Fruit fly (Drosophila melanogaster): ENCODE data around the gene Rcd-1r.

Gene Rcd-1r

DNA sequence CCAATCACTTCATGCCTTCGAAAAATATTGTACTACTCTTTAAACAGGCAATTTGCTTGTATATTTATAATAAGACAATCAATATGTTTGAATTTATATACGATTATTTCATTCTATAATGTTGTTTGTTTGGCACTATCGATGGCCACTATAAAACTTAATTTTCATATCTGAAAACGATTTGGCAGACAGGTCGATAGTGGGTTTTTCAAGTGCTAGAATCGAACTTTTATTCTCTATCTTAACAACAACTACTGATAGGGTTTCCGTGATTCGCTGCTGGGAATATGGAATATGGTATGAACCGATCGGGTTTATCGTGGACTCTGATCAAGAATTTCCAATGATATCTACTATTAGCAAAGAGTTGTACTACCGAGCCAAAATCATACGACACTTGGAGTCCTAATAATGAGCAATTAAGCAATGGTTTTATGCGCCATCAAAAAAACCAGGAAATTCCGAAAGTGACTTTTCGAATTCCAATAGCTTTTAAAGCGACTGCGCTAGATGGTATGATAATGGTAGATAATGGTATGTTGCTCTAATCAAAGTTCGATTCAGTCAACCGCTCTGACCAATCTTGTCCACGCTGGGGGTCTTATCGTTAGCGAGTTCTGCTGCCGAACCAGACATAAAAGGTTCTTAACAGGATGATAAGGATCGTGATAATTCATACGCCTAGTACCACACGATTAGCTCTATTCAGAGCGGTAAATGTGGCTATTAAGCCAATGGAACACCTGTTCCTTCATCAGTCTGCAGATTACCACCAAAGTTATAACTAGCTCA, 20.0 kb downstream of the Rcd-1r start, which contains the start of gene CG17906:
TSS of gene CG17906 (plus strand) at position 742 of the 792 bp plus-strand sequence.
- no peak for TF ChIP-seq psq (GFP tag; optimal IDR thresholded peaks at IDR 0.05)
- TF ChIP-seq foxo (GFP tag; optimal IDR thresholded peaks at IDR 0.05), result no peak
- TF ChIP-seq h (GFP tag; optimal IDR thresholded peaks at IDR 0.05), result no peak
- TF ChIP-seq sage (GFP tag; optimal IDR thresholded peaks at IDR 0.05), result no peak
- TF ChIP-seq CG32264 (GFP tag; optimal IDR thresholded peaks at IDR 0.05), result no peak

DNA sequence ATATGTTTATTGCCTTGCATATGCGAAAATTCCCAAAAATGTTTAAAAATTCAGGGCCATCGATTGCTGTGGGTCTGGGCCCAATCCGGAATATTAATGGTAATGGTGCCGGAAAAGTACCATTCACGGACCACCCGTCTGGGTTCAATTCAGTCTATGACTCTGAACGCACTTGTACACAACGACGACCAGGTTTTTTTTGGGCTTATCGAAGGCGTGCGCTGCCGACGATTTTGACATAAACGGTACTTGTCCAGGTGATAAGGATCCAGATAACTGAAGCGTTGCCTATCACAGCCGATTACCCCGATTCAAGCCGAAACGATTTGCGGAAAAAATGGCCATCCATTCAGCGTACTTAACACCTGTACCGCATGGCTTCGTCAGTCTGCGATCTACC, 22.3 kb downstream of the Rcd-1r start, which contains the start of gene CG9555:
TSS of gene CG9555 (plus strand) at position 153 of the 400 bp plus-strand sequence.
- TF ChIP-seq lola (GFP tag; optimal IDR thresholded peaks at IDR 0.05), result no peak
- no peak for TF ChIP-seq Rel (GFP tag; optimal IDR thresholded peaks at IDR 0.05)
- peak; percentile 86 for TF ChIP-seq Rel (tag; optimal IDR thresholded peaks at IDR 0.05)
- TF ChIP-seq Hr83 (GFP tag; optimal IDR thresholded peaks at IDR 0.05; ENCODE audit: poor library complexity, severe bottlenecking), result no peak
- peak; percentile 92 for TF ChIP-seq h (GFP tag; optimal IDR thresholded peaks at IDR 0.05)

- peak; percentile 8 for TF ChIP-seq rgr (GFP tag; optimal IDR thresholded peaks at IDR 0.05)
- TF ChIP-seq Hr78 (GFP tag; optimal IDR thresholded peaks at IDR 0.05), result no peak
- no peak for TF ChIP-seq lola (GFP tag; optimal IDR thresholded peaks at IDR 0.05)
- peak in 1 of 2 experiments; percentile 68 for TF ChIP-seq dl (GFP tag; optimal IDR thresholded peaks at IDR 0.05; ENCODE audit: insufficient read depth in 1 of 2, partially characterized antibody in 2 of 2)
- TF ChIP-seq HLH106 (tag; optimal IDR thresholded peaks at IDR 0.05), result peak; percentile 1
- peak; percentile 56 for TF ChIP-seq CrebA (GFP tag; optimal IDR thresholded peaks at IDR 0.05; ENCODE audit: borderline replicate concordance)
- peak; percentile 55 for TF ChIP-seq jim (GFP tag; optimal IDR thresholded peaks at IDR 0.05)
- TF ChIP-seq CG32264 (GFP tag; optimal IDR thresholded peaks at IDR 0.05), result no peak
- TF ChIP-seq dsf (GFP tag; optimal IDR thresholded peaks at IDR 0.05; ENCODE audit: borderline replicate concordance), result no peak
- TF ChIP-seq Sp1 (GFP tag; optimal IDR thresholded peaks at IDR 0.05), result peak; percentile 32
- TF ChIP-seq Rel (GFP tag; optimal IDR thresholded peaks at IDR 0.05), result no peak
- peak; percentile 88 for TF ChIP-seq Rel (tag; optimal IDR thresholded peaks at IDR 0.05)
- no peak for TF ChIP-seq GATAd (GFP tag; optimal IDR thresholded peaks at IDR 0.05)
- TF ChIP-seq Vsx2 (GFP tag; optimal IDR thresholded peaks at IDR 0.05; ENCODE audit: partially characterized antibody), result peak; percentile 25
- TF ChIP-seq fru (GFP tag; optimal IDR thresholded peaks at IDR 0.05), result peak; percentile 26
- peak; percentile 63 for TF ChIP-seq h (GFP tag; optimal IDR thresholded peaks at IDR 0.05)
- TF ChIP-seq Dif (GFP tag; optimal IDR thresholded peaks at IDR 0.05; ENCODE audit: partially characterized antibody), result peak; percentile 67
- TF ChIP-seq sv (GFP tag; optimal IDR thresholded peaks at IDR 0.05), result no peak
- TF ChIP-seq Hnf4 (GFP tag; optimal IDR thresholded peaks at IDR 0.05), result peak; percentile 44
Measured at dm6 chr2L:8989037-8989591, 24.8 kb downstream of the Rcd-1r start, which contains the start of gene rost. TSS of gene rost (minus strand) at chr2L:8989539.

DNA sequence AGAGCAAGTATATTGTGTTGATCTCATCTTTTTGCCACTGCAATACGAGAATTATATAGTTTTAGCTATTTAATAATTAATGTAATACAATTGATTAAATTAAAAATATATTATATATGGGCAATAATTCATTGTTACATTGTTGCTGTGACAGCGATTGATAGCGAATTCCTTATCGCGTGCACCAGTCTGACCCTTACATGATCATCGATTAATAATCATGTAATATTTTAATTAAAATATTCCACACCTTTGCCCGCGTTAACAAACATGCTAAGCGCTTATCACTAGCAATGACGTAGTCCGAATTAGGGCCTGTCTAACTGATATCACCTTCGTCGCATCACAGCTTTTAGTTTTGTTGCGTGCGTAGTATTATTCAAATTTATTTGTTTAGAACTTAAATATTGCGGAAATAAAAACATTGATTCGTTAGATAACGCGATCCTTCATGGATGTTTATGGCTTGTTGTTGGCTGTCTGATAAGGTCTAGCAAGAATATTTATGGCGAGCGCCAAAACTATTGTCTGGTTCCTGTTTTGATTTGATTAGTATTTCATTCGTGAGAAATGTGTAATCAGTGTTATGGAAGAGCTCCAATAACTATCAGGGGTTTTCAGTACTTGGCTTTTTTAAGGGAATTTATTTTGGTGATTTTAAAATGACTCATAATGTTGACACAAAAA, 26.5 kb downstream of the Rcd-1r start:
- TF ChIP-seq Mio (GFP tag; optimal IDR thresholded peaks at IDR 0.05), result no peak
- no peak for TF ChIP-seq rgr (GFP tag; optimal IDR thresholded peaks at IDR 0.05)

DNA sequence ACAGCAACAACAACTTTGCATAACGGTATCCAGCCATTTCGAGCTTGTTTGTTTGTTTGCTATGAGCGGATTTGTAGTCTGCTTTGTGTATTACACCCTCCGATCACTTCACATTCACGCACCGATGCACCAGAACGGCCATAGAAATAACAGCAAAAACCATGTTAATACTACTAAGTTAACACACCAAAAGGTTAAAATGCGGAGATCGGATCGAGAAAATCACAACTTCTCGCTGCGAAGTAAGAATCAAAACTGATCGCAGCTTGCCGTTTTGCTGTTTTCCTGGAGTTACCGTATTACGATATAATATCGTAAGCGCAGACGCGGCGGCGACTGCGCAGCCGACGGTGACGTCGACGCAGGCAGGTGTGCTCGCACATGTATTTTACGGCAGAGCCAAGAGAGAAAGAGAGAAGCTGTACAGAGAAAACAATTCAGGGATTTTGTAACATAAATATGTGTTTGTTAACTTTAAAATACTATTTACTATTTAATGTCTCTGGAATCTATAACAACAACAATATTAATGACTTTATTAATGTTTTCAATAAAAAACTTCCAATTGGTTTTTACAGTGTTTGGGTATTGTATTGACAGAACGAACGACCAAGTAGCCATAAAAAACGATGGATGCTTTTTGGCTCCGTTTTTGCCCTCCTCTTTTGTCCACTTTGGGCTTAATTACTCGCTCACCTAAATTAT, 29.1 kb downstream of the Rcd-1r start, which contains the start of gene CG13101:
TSS of gene CG13101 (minus strand) at position 259 of the 705 bp plus-strand sequence.
- TF ChIP-seq h (GFP tag; optimal IDR thresholded peaks at IDR 0.05) (peak; percentile 99), Hr83 (GFP tag; optimal IDR thresholded peaks at IDR 0.05; ENCODE audit: poor library complexity, severe bottlenecking) (no peak), lola (GFP tag; optimal IDR thresholded peaks at IDR 0.05) (no peak), fru (GFP tag; optimal IDR thresholded peaks at IDR 0.05) (peak; percentile 93), rgr (GFP tag; optimal IDR thresholded peaks at IDR 0.05) (peak; percentile 98), N (GFP tag; optimal IDR thresholded peaks at IDR 0.05) (no peak), Dfd (GFP tag; optimal IDR thresholded peaks at IDR 0.05) (peak; percentile 27), dsf (GFP tag; optimal IDR thresholded peaks at IDR 0.05; ENCODE audit: borderline replicate concordance) (peak; percentile 86), usp (GFP tag; optimal IDR thresholded peaks at IDR 0.05) (no peak), Jra (GFP tag; optimal IDR thresholded peaks at IDR 0.05) (peak; percentile 96), Myc (optimal IDR thresholded peaks at IDR 0.05) (no peak), Sp1 (GFP tag; optimal IDR thresholded peaks at IDR 0.05) (peak; percentile 97), sage (GFP tag; optimal IDR thresholded peaks at IDR 0.05) (peak; percentile 95), HLH106 (tag; optimal IDR thresholded peaks at IDR 0.05) (peak; percentile 98), sv (GFP tag; optimal IDR thresholded peaks at IDR 0.05) (peak; percentile 92), Dif (GFP tag; optimal IDR thresholded peaks at IDR 0.05; ENCODE audit: partially characterized antibody) (peak; percentile 31), Abd-B (GFP tag; optimal IDR thresholded peaks at IDR 0.05) (no peak), CG9705 (GFP tag; optimal IDR thresholded peaks at IDR 0.05) (peak; percentile 92), dl (GFP tag; optimal IDR thresholded peaks at IDR 0.05; ENCODE audit: insufficient read depth in 1 of 2, partially characterized antibody in 2 of 2) (no peak), Hnf4 (GFP tag; optimal IDR thresholded peaks at IDR 0.05) (peak; percentile 97), jim (GFP tag; optimal IDR thresholded peaks at IDR 0.05) (no peak), pan (optimal IDR thresholded peaks at IDR 0.05) (no peak), CG32264 (GFP tag; optimal IDR thresholded peaks at IDR 0.05) (peak; percentile 89), brk (GFP tag; optimal IDR thresholded peaks at IDR 0.05) (peak; percentile 95), br (GFP tag; optimal IDR thresholded peaks at IDR 0.05) (peak; percentile 96)

Measured in whole organism, wandering third instar larva.